Fruit fly (Drosophila melanogaster) whole organism, embryonic: ENCODE measurements around the gene lva.

Source experiments
- CG11696 ChIP-seq: fragments of 200-800 bp; sonication (Bioruptor generic); IDR thresholded peaks from 2 replicates; pipeline ENCODE4 v1.3.6; 2022; ENCODE audit warnings: missing biosample characterization, missing genetic modification characterization
- CG11723 ChIP-seq: fragments of 200-800 bp; sonication (Bioruptor generic); optimal IDR thresholded peaks from 2 replicates; lab custom pipeline; 2017; ENCODE audit warnings: missing biosample characterization, mild to moderate bottlenecking, missing genetic modification characterization
- CG12299 ChIP-seq: fragments of 200-800 bp; sonication (Bioruptor generic); optimal IDR thresholded peaks from 2 replicates; lab custom pipeline; 2018; ENCODE audit warnings: missing biosample characterization, mild to moderate bottlenecking, missing genetic modification characterization
- CG13123 ChIP-seq: fragments of 200-800 bp; sonication (Bioruptor generic); optimal IDR thresholded peaks from 2 replicates; lab custom pipeline; 2016; ENCODE audit warnings: missing biosample characterization, missing genetic modification characterization
- CG13296 ChIP-seq: fragments of 200-800 bp; sonication (Bioruptor generic); optimal IDR thresholded peaks from 3 replicates; lab custom pipeline; 2018; ENCODE audit warnings: missing biosample characterization, mild to moderate bottlenecking, missing genetic modification characterization
- CG14050 ChIP-seq: fragments of 200-800 bp; sonication (Bioruptor generic); IDR thresholded peaks from 3 replicates; pipeline ENCODE4 v1.3.6; 2022; ENCODE audit warnings: missing biosample characterization, missing genetic modification characterization
- CG15601 ChIP-seq: fragments of 200-800 bp; sonication (Bioruptor generic); optimal IDR thresholded peaks from 3 replicates; lab custom pipeline; 2019; ENCODE audit warnings: missing biosample characterization, mild to moderate bottlenecking, missing genetic modification characterization, moderate library complexity
- CG16779 ChIP-seq: fragments of 200-800 bp; sonication (Bioruptor generic); IDR thresholded peaks from 2 replicates; pipeline ENCODE4 v1.3.6; 2022; ENCODE audit warnings: missing biosample characterization, missing genetic modification characterization
- CG17612 ChIP-seq: fragments of 200-800 bp; sonication (Bioruptor generic); IDR thresholded peaks from 2 replicates; pipeline ENCODE4 v1.3.6; 2022; ENCODE audit warnings: missing biosample characterization, missing genetic modification characterization
- CG18262 ChIP-seq: fragments of 200-800 bp; optimal IDR thresholded peaks from 3 replicates; lab custom pipeline; 2019; ENCODE audit warnings: missing biosample characterization, mild to moderate bottlenecking, missing genetic modification characterization, moderate library complexity
- CG18619 ChIP-seq: fragments of 200-800 bp; sonication (Bioruptor generic); optimal IDR thresholded peaks from 3 replicates; lab custom pipeline; 2017; ENCODE audit warnings: missing biosample characterization, mild to moderate bottlenecking, missing genetic modification characterization
- CG2678 ChIP-seq: fragments of 200-800 bp; sonication (Bioruptor generic); optimal IDR thresholded peaks from 3 replicates; lab custom pipeline; 2019; ENCODE audit warnings: missing biosample characterization, mild to moderate bottlenecking, missing genetic modification characterization, moderate library complexity
- CG4617 ChIP-seq: fragments of 200-800 bp; sonication (Bioruptor generic); optimal IDR thresholded peaks from 3 replicates; lab custom pipeline; 2016; ENCODE audit warnings: missing biosample characterization, missing genetic modification characterization, borderline replicate concordance
- CG6683 ChIP-seq: fragments of 200-800 bp; sonication (Bioruptor generic); optimal IDR thresholded peaks from 2 replicates; lab custom pipeline; 2017; ENCODE audit warnings: missing biosample characterization, mild to moderate bottlenecking, missing genetic modification characterization, missing genetic modification reagents
- CG6765 ChIP-seq: fragments of 200-800 bp; sonication (Bioruptor generic); optimal IDR thresholded peaks from 3 replicates; lab custom pipeline; 2017; ENCODE audit warnings: missing biosample characterization, mild to moderate bottlenecking, missing genetic modification characterization
- CG7357 ChIP-seq: fragments of 200-800 bp; sonication (Bioruptor generic); IDR thresholded peaks from 3 replicates; pipeline ENCODE4 v1.3.6; 2022; ENCODE audit warnings: missing biosample characterization, missing genetic modification characterization
- CG8924 ChIP-seq: fragments of 200-800 bp; optimal IDR thresholded peaks from 3 replicates; lab custom pipeline; 2019; ENCODE audit warnings: missing biosample characterization, mild to moderate bottlenecking, missing genetic modification characterization, moderate library complexity
- E2f1 ChIP-seq: fragments of 200-800 bp; sonication (Bioruptor generic); IDR thresholded peaks from 2 replicates; pipeline ENCODE4 v1.3.6; 2022; ENCODE audit warnings: missing biosample characterization, missing genetic modification characterization
- Fer1 ChIP-seq: fragments of 200-800 bp; sonication (Bioruptor generic); optimal IDR thresholded peaks from 2 replicates; lab custom pipeline; 2017; ENCODE audit warnings: missing biosample characterization, mild to moderate bottlenecking, missing genetic modification characterization
- Jarid2 ChIP-seq: fragments of 200-800 bp; sonication (Bioruptor generic); optimal IDR thresholded peaks from 3 replicates; lab custom pipeline; 2017; ENCODE audit warnings: mild to moderate bottlenecking, missing biosample characterization, missing genetic modification reagents, missing genetic modification characterization
- Rfx ChIP-seq: fragments of 200-800 bp; sonication (Bioruptor generic); IDR thresholded peaks from 2 replicates; pipeline ENCODE4 v1.3.6; 2022; ENCODE audit warnings: missing biosample characterization, missing genetic modification characterization
- Side ChIP-seq: fragments of 200-800 bp; sonication (Bioruptor generic); optimal IDR thresholded peaks from 2 replicates; lab custom pipeline; 2016; ENCODE audit warnings: missing biosample characterization, missing genetic modification characterization
- Usf ChIP-seq: fragments of 200-800 bp; sonication (Bioruptor generic); optimal IDR thresholded peaks from 2 replicates; lab custom pipeline; 2017; ENCODE audit warnings: missing genotype, missing biosample characterization, missing genetic modification characterization
- Xbp1 ChIP-seq: fragments of 200-800 bp; sonication (Bioruptor generic); optimal IDR thresholded peaks from 3 replicates; lab custom pipeline; 2016; ENCODE audit warnings: missing biosample characterization, mild to moderate bottlenecking, missing genetic modification characterization
- YL-1 ChIP-seq: fragments of 200-800 bp; sonication (Bioruptor generic); optimal IDR thresholded peaks from 3 replicates; lab custom pipeline; 2017; ENCODE audit warnings: missing biosample characterization, mild to moderate bottlenecking, missing genetic modification characterization
- abd-A ChIP-seq: fragments of 200-800 bp; sonication (Bioruptor generic); optimal IDR thresholded peaks from 3 replicates; lab custom pipeline; 2019; ENCODE audit warnings: missing biosample characterization, mild to moderate bottlenecking, missing genetic modification characterization, moderate library complexity
- ac ChIP-seq: fragments of 200-800 bp; sonication (Bioruptor generic); optimal IDR thresholded peaks from 3 replicates; lab custom pipeline; 2017; ENCODE audit warnings: missing biosample characterization, mild to moderate bottlenecking, missing genetic modification characterization
- al ChIP-seq: fragments of 200-800 bp; sonication (Bioruptor generic); IDR thresholded peaks from 2 replicates; pipeline ENCODE4 v1.3.6; 2022; ENCODE audit warnings: missing biosample characterization, missing genetic modification characterization
- amos ChIP-seq: fragments of 200-800 bp; sonication (Bioruptor generic); IDR thresholded peaks from 2 replicates; pipeline ENCODE4 v1.3.6; 2022; ENCODE audit warnings: missing biosample characterization, missing genetic modification characterization; ENCODE audit not compliant: partially characterized antibody
- ap ChIP-seq: fragments of 200-800 bp; sonication (Bioruptor generic); IDR thresholded peaks from 2 replicates; pipeline ENCODE4 v1.3.6; 2022; ENCODE audit warnings: missing biosample characterization, missing genetic modification characterization
- br ChIP-seq: fragments of >200 bp; optimal IDR thresholded peaks from 2 replicates; lab custom pipeline; 2017
- bsh ChIP-seq, 2 experiments: fragments of 200-800 bp; sonication (Bioruptor generic); optimal IDR thresholded peaks; 2 replicates each; lab custom pipeline; 2017 to 2018; ENCODE audit warnings: mild to moderate bottlenecking in 2 of 2, missing biosample characterization in 2 of 2, missing genetic modification characterization in 2 of 2, moderate library complexity in 1 of 2
- cg ChIP-seq: fragments of 200-800 bp; sonication (Bioruptor generic); optimal IDR thresholded peaks from 3 replicates; lab custom pipeline; 2019; ENCODE audit warnings: missing biosample characterization, mild to moderate bottlenecking, missing genetic modification characterization, moderate library complexity
- chif ChIP-seq, 2 experiments: fragments of 200-800 bp; sonication (Bioruptor generic); optimal IDR thresholded peaks; 3 replicates each; lab custom pipeline; 2016; ENCODE audit warnings: missing biosample characterization in 2 of 2, missing genetic modification characterization in 2 of 2
- dmrt11E ChIP-seq: fragments of 200-800 bp; sonication (Bioruptor generic); optimal IDR thresholded peaks from 3 replicates; lab custom pipeline; 2018; ENCODE audit warnings: missing biosample characterization, mild to moderate bottlenecking, missing genetic modification characterization, moderate library complexity
- fu2 ChIP-seq: fragments of 200-800 bp; sonication (Bioruptor generic); optimal IDR thresholded peaks from 2 replicates; lab custom pipeline; 2016; ENCODE audit warnings: missing biosample characterization, missing genetic modification characterization
- gce ChIP-seq: fragments of 200-800 bp; sonication (Bioruptor generic); IDR thresholded peaks from 3 replicates; pipeline ENCODE4 v1.3.6; 2022; ENCODE audit warnings: missing biosample characterization, missing genetic modification characterization
- gfzf ChIP-seq: fragments of 200-800 bp; sonication (Bioruptor generic); optimal IDR thresholded peaks from 2 replicates; lab custom pipeline; 2016; ENCODE audit warnings: missing biosample characterization, mild to moderate bottlenecking, missing genetic modification characterization, moderate library complexity
- grn ChIP-seq: fragments of 200-800 bp; sonication (Bioruptor generic); optimal IDR thresholded peaks from 3 replicates; lab custom pipeline; 2017; ENCODE audit warnings: missing biosample characterization, missing genetic modification characterization
- odd ChIP-seq: fragments of 200-800 bp; sonication (Bioruptor generic); optimal IDR thresholded peaks from 2 replicates; lab custom pipeline; 2017; ENCODE audit warnings: missing biosample characterization, mild to moderate bottlenecking, missing genetic modification characterization
- otp ChIP-seq: fragments of 200-800 bp; sonication (Bioruptor generic); IDR thresholded peaks from 3 replicates; pipeline ENCODE4, ENCODE4 v1.3.6; 2022; ENCODE audit warnings: missing biosample characterization, missing genetic modification characterization
- p53 ChIP-seq: fragments of 200-800 bp; sonication (Bioruptor generic); optimal IDR thresholded peaks from 2 replicates; lab custom pipeline; 2016; ENCODE audit warnings: missing biosample characterization, missing genetic modification characterization
- pnt ChIP-seq: fragments of 200-800 bp; sonication (Bioruptor generic); optimal IDR thresholded peaks from 3 replicates; lab custom pipeline; 2016; ENCODE audit warnings: missing biosample characterization, missing genetic modification characterization
- slou ChIP-seq: fragments of 200-800 bp; sonication (Bioruptor generic); optimal IDR thresholded peaks from 3 replicates; lab custom pipeline; 2016; ENCODE audit warnings: missing biosample characterization, missing genetic modification characterization
- sob ChIP-seq: fragments of 200-800 bp; sonication (Bioruptor generic); IDR thresholded peaks from 2 replicates; pipeline ENCODE4 v1.3.6; 2022; ENCODE audit warnings: missing biosample characterization, missing genetic modification characterization
- sr ChIP-seq: fragments of 200-800 bp; sonication (Bioruptor generic); IDR thresholded peaks from 3 replicates; pipeline ENCODE4 v1.3.6; 2022; ENCODE audit warnings: missing biosample characterization, missing genetic modification characterization
- tap ChIP-seq: fragments of 200-800 bp; optimal IDR thresholded peaks from 3 replicates; lab custom pipeline; 2019; ENCODE audit warnings: missing biosample characterization, mild to moderate bottlenecking, missing genetic modification characterization, moderate library complexity
- tll ChIP-seq, 2 experiments: fragments of 200-800 bp in 1 of 2; fragments of >200 bp in 1 of 2; sonication (Bioruptor generic) in 1 of 2; optimal IDR thresholded peaks; 2 replicates each; lab custom pipeline; 2017 to 2019; ENCODE audit warnings: missing biosample characterization in 2 of 2, missing genetic modification characterization in 2 of 2, mild to moderate bottlenecking in 1 of 2, moderate library complexity in 1 of 2
- trh ChIP-seq: fragments of 200-800 bp; sonication (Bioruptor generic); optimal IDR thresholded peaks from 2 replicates; lab custom pipeline; 2016; ENCODE audit warnings: missing biosample characterization, missing genetic modification characterization
- z ChIP-seq: fragments of 200-800 bp; sonication (Bioruptor generic); IDR thresholded peaks from 3 replicates; pipeline ENCODE4 v1.3.6; 2022; ENCODE audit warnings: missing biosample characterization, missing genetic modification characterization

lva gene

DNA sequence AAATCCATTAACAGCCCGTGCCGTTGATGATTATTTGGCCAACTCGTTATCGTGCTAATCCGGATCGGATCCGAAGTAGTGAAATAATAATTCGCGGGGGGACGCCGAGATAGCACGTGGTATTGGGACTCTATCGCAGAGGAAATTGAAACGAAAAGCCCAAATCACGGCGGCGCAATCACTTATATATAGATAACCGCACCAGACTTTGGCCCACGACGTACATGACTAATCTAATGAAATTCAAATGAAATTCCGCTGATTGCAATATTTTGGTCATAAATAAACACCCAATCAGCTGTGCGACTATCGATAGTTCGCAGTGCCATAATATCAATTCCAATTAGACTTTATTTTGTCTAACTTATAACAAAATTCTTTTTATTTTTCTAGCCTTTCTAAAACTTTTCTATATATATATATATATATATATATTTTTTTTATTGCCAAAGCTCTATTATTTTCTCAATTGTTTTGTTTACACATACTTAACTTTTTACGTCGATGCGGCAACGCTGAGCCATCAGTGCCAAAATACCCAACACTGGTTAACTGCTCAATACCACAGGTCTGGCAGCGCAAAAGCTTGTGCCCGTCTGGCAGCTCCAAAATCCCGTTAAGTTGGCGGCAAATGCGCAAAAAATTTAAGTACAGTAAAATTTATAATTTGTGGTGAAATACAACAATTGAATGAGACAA lies 3.4 kb upstream of the lva start, which contains the start of gene CG6428 (continued):
- TF ChIP-seq CG18262 (tag; lab: Kevin White, UChicago) (peak; percentile 26), p53 (GFP tag; lab: Kevin White, UChicago) (no peak), ac (GFP tag; lab: Kevin White, UChicago) (no peak), trh (GFP tag; lab: Kevin White, UChicago) (no peak), cg (GFP tag; lab: Kevin White, UChicago) (no peak), al (GFP tag; lab: Robert Waterston, UW) (no peak), odd (GFP tag; lab: Kevin White, UChicago) (no peak), sob (GFP tag; lab: Robert Waterston, UW) (peak; percentile 67; the same call in 1 of the 2 replicates), YL-1 (peak; percentile 18), CG7357 (GFP tag; lab: Robert Waterston, UW) (no peak), CG6765 (no peak), CG2678 (tag; lab: Kevin White, UChicago) (peak; percentile 30), Xbp1 (GFP tag; lab: Kevin White, UChicago) (peak; percentile 66), CG11723 (GFP tag; lab: Kevin White, UChicago) (no peak), CG14050 (GFP tag; lab: Robert Waterston, UW) (peak; percentile 20; the same call in 1 of the 3 replicates), gfzf (GFP tag; lab: Kevin White, UChicago) (no peak), z (GFP tag; lab: Robert Waterston, UW) (no peak), otp (GFP tag; lab: Robert Waterston, UW) (no peak), CG11696 (GFP tag; lab: Robert Waterston, UW) (no peak), CG17612 (no peak), CG8924 (tag; lab: Kevin White, UChicago) (peak; percentile 42), tll (GFP tag; optimal IDR thresholded peaks at IDR 0.05; lab: Kevin White, UChicago) (no peak), dmrt11E (tag; lab: Kevin White, UChicago) (peak; percentile 19), CG12299 (tag; lab: Kevin White, UChicago) (peak; percentile 48), CG16779 (GFP tag; lab: Robert Waterston, UW) (no peak), tap (no peak), E2f1 (no peak), br (lab: Kevin White, UChicago) (no peak), ap (GFP tag; lab: Robert Waterston, UW) (no peak), chif (GFP tag; optimal IDR thresholded peaks at IDR 0.05; lab: Kevin White, UChicago) (peak in 1 of 2 experiments; percentile 9), CG13123 (GFP tag; lab: Kevin White, UChicago) (no peak), Fer1 (GFP tag; lab: Kevin White, UChicago) (no peak), Rfx (peak; percentile 72; the same call in 1 of the 2 replicates), sr (GFP tag; lab: Robert Waterston, UW) (no peak), gce (GFP tag; lab: Robert Waterston, UW) (no peak), CG15601 (tag; lab: Kevin White, UChicago) (peak; percentile 42), fu2 (GFP tag; lab: Kevin White, UChicago) (peak; percentile 24), grn (GFP tag; lab: Kevin White, UChicago) (peak; percentile 54), pnt (GFP tag; lab: Kevin White, UChicago) (no peak), CG6683 (GFP tag; lab: Kevin White, UChicago) (no peak), Usf (peak; percentile 7), abd-A (peak; percentile 70), amos (peak; percentile 57; the same call in 1 of the 2 replicates), slou (no peak), CG18619 (peak; percentile 24), Jarid2 (GFP tag; lab: Kevin White, UChicago) (no peak), CG13296 (GFP tag; lab: Kevin White, UChicago) (peak; percentile 57), CG4617 (GFP tag; lab: Kevin White, UChicago) (peak; percentile 13), bsh (GFP tag; optimal IDR thresholded peaks at IDR 0.05; lab: Kevin White, UChicago) (peak in 1 of 2 experiments; percentile 26), Side (GFP tag; lab: Kevin White, UChicago) (no peak)
